Worm (Caenorhabditis elegans) whole organism, L4 larva: ENCODE measurements around the gene B0273.1.
A peak's percentile ranks its signal among the peaks of the same experiment; 100 is the strongest.

Source experiments
- F49E8.2 ChIP-seq: sonication (generic microtip); optimal IDR thresholded peaks from 2 replicates; lab custom pipeline; 2016; ENCODE audit warnings: missing compliant biosample characterization, mild to moderate bottlenecking, missing genetic modification characterization, borderline replicate concordance
- daf-8 ChIP-seq: fragments of 200-800 bp; sonication (Bioruptor generic); IDR thresholded peaks from 2 replicates; pipeline ENCODE4 v1.3.6; 2022; ENCODE audit warnings: missing genetic modification characterization, missing compliant biosample characterization
- lin-39 ChIP-seq: fragments of 150-350 bp; optimal IDR thresholded peaks from 2 replicates; lab custom pipeline; 2014; ENCODE audit warnings: missing biosample characterization, missing genetic modification reagents, missing genetic modification characterization
- nhr-11 ChIP-seq: fragments of 150-350 bp; optimal IDR thresholded peaks from 2 replicates; lab custom pipeline; 2014; ENCODE audit warnings: missing biosample characterization, missing genetic modification characterization
- nhr-28 ChIP-seq: fragments of 150-350 bp; optimal IDR thresholded peaks from 2 replicates; lab custom pipeline; 2014; ENCODE audit warnings: missing biosample characterization, missing genetic modification characterization
- nhr-6 ChIP-seq: fragments of 150-350 bp; optimal IDR thresholded peaks from 2 replicates; lab custom pipeline; 2014; ENCODE audit warnings: missing biosample characterization, missing genetic modification characterization
- spr-1 ChIP-seq: sonication (generic microtip); optimal IDR thresholded peaks from 2 replicates; lab custom pipeline; 2016; ENCODE audit warnings: mild to moderate bottlenecking, missing genetic modification characterization, missing compliant biosample characterization
- zip-11 ChIP-seq: fragments of 200-800 bp; sonication (Bioruptor generic); IDR thresholded peaks from 2 replicates; pipeline ENCODE4 v1.3.6; 2022; ENCODE audit warnings: missing genetic modification characterization, missing compliant biosample characterization
- ztf-11 ChIP-seq: fragments of 150-350 bp; optimal IDR thresholded peaks from 2 replicates; lab custom pipeline; 2014; ENCODE audit warnings: missing biosample characterization, missing genetic modification characterization

- TF ChIP-seq nhr-28 (tag; lab: Kevin White, UChicago) (no peak), F49E8.2 (no peak), spr-1 (tag; lab: Kevin White, UChicago) (no peak), ztf-11 (tag; lab: Kevin White, UChicago) (no peak), nhr-11 (peak; percentile 1), nhr-6 (tag; lab: Kevin White, UChicago) (no peak), lin-39 (tag; lab: Kevin White, UChicago) (no peak), zip-11 (GFP tag; lab: Robert Waterston, UW) (no peak), daf-8 (GFP tag; lab: Robert Waterston, UW) (no peak)
Measured at ce11 chrIV:5535780-5536179, 42.0 kb downstream of the B0273.1 start.
